Worm (Caenorhabditis elegans): ENCODE data around the gene K07F5.22.

Gene K07F5.22

ce11 chrIV:9872786-9873185 lies 7.9 kb downstream of the K07F5.22 start (continued):
- TF ChIP-seq pqm-1 (tag; optimal IDR thresholded peaks at IDR 0.05) = peak; percentile 69

ce11 chrIV:9873837-9874236 lies 9.0 kb downstream of the K07F5.22 start:
- TF ChIP-seq ctbp-1 (GFP tag; IDR thresholded peaks at IDR 0.05) (no peak), nhr-77 (tag; optimal IDR thresholded peaks at IDR 0.05) (peak; percentile 17), F26F4.8 (GFP tag; conservative IDR thresholded peaks at IDR 0.05) (no peak), mes-2 (tag; optimal IDR thresholded peaks at IDR 0.05; ENCODE audit: poor library complexity, severe bottlenecking) (peak; percentile 37), Y75B8A.6 (GFP tag; IDR thresholded peaks at IDR 0.05) (no peak), snpc-1.2 (GFP tag; IDR thresholded peaks at IDR 0.05) (no peak), nhr-42 (GFP tag; IDR thresholded peaks at IDR 0.05) (no peak), Y105C5A.15 (GFP tag; IDR thresholded peaks at IDR 0.05) (no peak), fos-1 (tag; optimal IDR thresholded peaks at IDR 0.05) (no peak), lin-38 (GFP tag; IDR thresholded peaks at IDR 0.05) (no peak), nhr-11 (tag; optimal IDR thresholded peaks at IDR 0.05) (peak; percentile 53), daf-8 (GFP tag; IDR thresholded peaks at IDR 0.05) (no peak), vab-7 (GFP tag; IDR thresholded peaks at IDR 0.05) (no peak), aha-1 (tag) (peak; percentile 60), lin-29 (GFP tag; IDR thresholded peaks at IDR 0.05) (no peak), F37D6.2 (tag; optimal IDR thresholded peaks at IDR 0.05) (no peak), madf-9 (GFP tag; conservative IDR thresholded peaks at IDR 0.05) (no peak), lin-13 (GFP tag; optimal IDR thresholded peaks at IDR 0.05) (peak; percentile 13), nhr-28 (tag; optimal IDR thresholded peaks at IDR 0.05) (peak; percentile 39), aly-2 (tag; optimal IDR thresholded peaks at IDR 0.05) (no peak), T26A8.4 (GFP tag; IDR thresholded peaks at IDR 0.05) (no peak), ceh-82 (tag; optimal IDR thresholded peaks at IDR 0.05) (no peak), hmg-1.1 (GFP tag; IDR thresholded peaks at IDR 0.05) (peak; percentile 56; the same call in 1 of the 2 replicates), mep-1 (tag; optimal IDR thresholded peaks at IDR 0.05) (peak; percentile 66), duxl-1 (tag; optimal IDR thresholded peaks at IDR 0.05; ENCODE audit: poor library complexity) (no peak), unc-130 (GFP tag; optimal IDR thresholded peaks at IDR 0.05) (no peak), ztf-7 (tag; optimal IDR thresholded peaks at IDR 0.05) (no peak), fkh-10 (GFP tag; optimal IDR thresholded peaks at IDR 0.05) (no peak), tag-97 (GFP tag; IDR thresholded peaks at IDR 0.05) (no peak), mdt-29 (GFP tag; IDR thresholded peaks at IDR 0.05) (no peak), dmd-8 (GFP tag; IDR thresholded peaks at IDR 0.05) (no peak), hlh-30 (tag; optimal IDR thresholded peaks at IDR 0.05; ENCODE audit: insufficient read depth) (peak; percentile 84), nhr-102 (tag; optimal IDR thresholded peaks at IDR 0.05) (no peak), zip-2 (tag; optimal IDR thresholded peaks at IDR 0.05) (no peak), lin-15B (tag; optimal IDR thresholded peaks at IDR 0.05) (no peak), F10B5.3 (tag; optimal IDR thresholded peaks at IDR 0.05) (no peak), madf-5 (GFP tag; IDR thresholded peaks at IDR 0.05) (no peak), lsy-2 (tag; optimal IDR thresholded peaks at IDR 0.05) (peak in 1 of 2 experiments; percentile 46), egl-27 (tag; optimal IDR thresholded peaks at IDR 0.05) (no peak), lin-39 (tag; optimal IDR thresholded peaks at IDR 0.05) (no peak), daf-12 (tag; optimal IDR thresholded peaks at IDR 0.05) (no peak), ces-1 (GFP tag; optimal IDR thresholded peaks at IDR 0.05) (no peak), dmd-9 (GFP tag; IDR thresholded peaks at IDR 0.05) (no peak), tra-1 (GFP tag; IDR thresholded peaks at IDR 0.05) (no peak), nhr-25 (tag; optimal IDR thresholded peaks at IDR 0.05; ENCODE audit: borderline replicate concordance, insufficient read depth) (no peak), ceh-28 (tag; optimal IDR thresholded peaks at IDR 0.05) (no peak), F44E2.7 (GFP tag; IDR thresholded peaks at IDR 0.05) (no peak), lim-7 (GFP tag; IDR thresholded peaks at IDR 0.05) (no peak), arid-1 (GFP tag; conservative IDR thresholded peaks at IDR 0.05) (no peak)

All from whole organism, L4 larva.